Worm (Caenorhabditis elegans): Measurements from ENCODE around the gene bcl-7.
A peak's percentile ranks its signal among the peaks of the same experiment; 100 is the strongest.

Gene bcl-7

DNA sequence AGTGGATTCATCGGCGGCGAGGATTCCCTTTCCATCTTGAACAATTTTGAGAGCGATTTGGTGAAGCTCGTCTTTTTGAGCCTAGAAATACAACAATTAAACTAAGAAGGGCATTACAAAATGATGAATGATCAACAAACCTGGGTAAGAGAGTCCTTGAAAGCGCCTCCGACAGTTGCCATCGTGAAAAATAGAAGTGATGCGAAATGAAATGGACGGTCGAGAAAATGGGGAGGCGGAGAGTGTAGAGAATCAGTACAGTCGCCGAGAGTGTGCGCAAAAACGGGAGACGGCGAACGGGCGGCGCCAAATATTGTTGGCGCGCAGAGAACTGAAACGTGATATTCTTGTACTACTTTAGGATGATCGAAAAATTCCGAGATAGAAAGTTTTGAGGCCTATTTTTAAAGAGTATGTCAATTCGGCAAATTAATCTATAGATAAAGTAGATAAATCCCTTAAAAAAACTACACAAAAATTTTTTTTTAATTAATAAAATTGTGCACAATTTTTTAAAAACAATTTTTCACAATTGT lies 49.7 kb upstream of the bcl-7 start, which contains the start of gene aldo-2 (continued):
- TF ChIP-seq snpc-4 (GFP tag; optimal IDR thresholded peaks at IDR 0.05) (no peak), snpc-4 (tag; optimal IDR thresholded peaks at IDR 0.05) (peak in 2 of 4 experiments; percentile 39 to 42), ekl-4 (GFP tag; IDR thresholded peaks at IDR 0.05) (peak; percentile 87), Y95B8A.8 (GFP tag; IDR thresholded peaks at IDR 0.05) (peak; percentile 92), dox-1 (GFP tag; IDR thresholded peaks at IDR 0.05) (peak; percentile 86), cebp-1 (GFP tag; IDR thresholded peaks at IDR 0.05) (no peak), cebp-1 (tag; optimal IDR thresholded peaks at IDR 0.05) (peak; percentile 42), ceh-91 (GFP tag; IDR thresholded peaks at IDR 0.05) (peak; percentile 94), madf-8 (GFP tag; conservative IDR thresholded peaks at IDR 0.05) (peak; percentile 97), C17E4.6 (GFP tag; IDR thresholded peaks at IDR 0.05) (peak; percentile 84), cebp-2 (GFP tag; IDR thresholded peaks at IDR 0.05) (no peak), ztf-26 (tag; optimal IDR thresholded peaks at IDR 0.05) (peak; percentile 25), rcor-1 (GFP tag; IDR thresholded peaks at IDR 0.05) (peak; percentile 73), B0035.1 (tag; optimal IDR thresholded peaks at IDR 0.05) (no peak), madf-6 (GFP tag; IDR thresholded peaks at IDR 0.05) (peak; percentile 99), hmg-20 (GFP tag; IDR thresholded peaks at IDR 0.05) (no peak), zim-3 (tag; optimal IDR thresholded peaks at IDR 0.05) (peak; percentile 39), egl-44 (GFP tag; IDR thresholded peaks at IDR 0.05) (peak; percentile 44; the same call in 1 of the 2 replicates), tbp1 (GFP tag; optimal IDR thresholded peaks at IDR 0.05) (peak; percentile 55), unc-130 (GFP tag; optimal IDR thresholded peaks at IDR 0.05) (peak; percentile 67), attf-6 (GFP tag; IDR thresholded peaks at IDR 0.05) (peak; percentile 41; the same call in 1 of the 2 replicates), ama-1 (optimal IDR thresholded peaks at IDR 0.05) (peak; percentile 53), ama-1 (GFP tag; optimal IDR thresholded peaks at IDR 0.05) (peak in 1 of 2 experiments; percentile 15), lag-1 (GFP tag; IDR thresholded peaks at IDR 0.05) (no peak), ztf-22 (GFP tag; optimal IDR thresholded peaks at IDR 0.05) (no peak)

- TF ChIP-seq aptf-3 (GFP tag; IDR thresholded peaks at IDR 0.05) (no peak), hlh-12 (tag; optimal IDR thresholded peaks at IDR 0.05) (no peak), B0035.1 (tag; optimal IDR thresholded peaks at IDR 0.05) (no peak), snpc-4 (GFP tag; optimal IDR thresholded peaks at IDR 0.05) (no peak), snpc-4 (tag; optimal IDR thresholded peaks at IDR 0.05) (no peak), bed-2 (GFP tag; IDR thresholded peaks at IDR 0.05) (no peak), Y67H2A.10 (GFP tag; conservative IDR thresholded peaks at IDR 0.05) (no peak), ztf-26 (tag; optimal IDR thresholded peaks at IDR 0.05) (peak; percentile 2), F22D6.2 (tag; optimal IDR thresholded peaks at IDR 0.05) (no peak), akir-1 (GFP tag; optimal IDR thresholded peaks at IDR 0.05) (no peak), snpc-1.3 (tag; optimal IDR thresholded peaks at IDR 0.05; ENCODE audit: insufficient read depth) (no peak), egl-44 (GFP tag; IDR thresholded peaks at IDR 0.05) (no peak), ztf-25 (GFP tag; IDR thresholded peaks at IDR 0.05) (no peak), nhr-90 (tag; optimal IDR thresholded peaks at IDR 0.05) (no peak), lin-35 (GFP tag; optimal IDR thresholded peaks at IDR 0.05) (no peak), ceh-79 (tag; optimal IDR thresholded peaks at IDR 0.05) (no peak), F57A8.1 (GFP tag; optimal IDR thresholded peaks at IDR 0.05) (no peak), ama-1 (optimal IDR thresholded peaks at IDR 0.05) (peak; percentile 43), ama-1 (GFP tag; optimal IDR thresholded peaks at IDR 0.05) (no peak), Y56A3A.18 (GFP tag; IDR thresholded peaks at IDR 0.05) (no peak), let-607 (tag; optimal IDR thresholded peaks at IDR 0.05) (peak in 1 of 2 experiments; percentile 27), cebp-1 (GFP tag; IDR thresholded peaks at IDR 0.05) (no peak), cebp-1 (tag; optimal IDR thresholded peaks at IDR 0.05) (peak; percentile 8), tbp1 (GFP tag; optimal IDR thresholded peaks at IDR 0.05) (no peak), sea-2 (GFP tag; IDR thresholded peaks at IDR 0.05) (no peak), hsf-1 (GFP tag; IDR thresholded peaks at IDR 0.05) (0 out of 2 replicates have a peak, but pooled peaks have one; percentile 20), nhr-80 (tag; optimal IDR thresholded peaks at IDR 0.05) (peak; percentile 29), F39B2.1 (GFP tag; IDR thresholded peaks at IDR 0.05) (no peak), madf-3 (GFP tag; IDR thresholded peaks at IDR 0.05) (no peak), lir-1 (GFP tag; conservative IDR thresholded peaks at IDR 0.05) (no peak)
Observed at ce11 chrIII:5876867-5877641, 48.8 kb upstream of the bcl-7 start.
